Worm (Caenorhabditis elegans) whole organism, L2 larva: Measurements from ENCODE around the gene chil-16.

Experiments used
- R02D3.7 ChIP-seq: fragments of 150-350 bp; optimal IDR thresholded peaks from 2 replicates; lab custom pipeline; 2014; ENCODE audit warnings: missing biosample characterization, missing genetic modification characterization
- ama-1 ChIP-seq: fragments of 150-350 bp; optimal IDR thresholded peaks from 2 replicates; lab custom pipeline; 2018; ENCODE audit warnings: inconsistent platforms
- elt-1 ChIP-seq: fragments of 150-350 bp; optimal IDR thresholded peaks from 2 replicates; lab custom pipeline; 2014; ENCODE audit warnings: missing biosample characterization, missing genetic modification characterization
- lsy-2 ChIP-seq, 2 experiments: fragments of 150-350 bp in 1 of 2; sonication (generic microtip) in 1 of 2; optimal IDR thresholded peaks; 2 replicates each; lab custom pipeline; 2014 to 2017; ENCODE audit warnings: missing biosample characterization in 2 of 2, missing genetic modification characterization in 2 of 2
- mab-5 ChIP-seq: fragments of 150-350 bp; optimal IDR thresholded peaks from 2 replicates; lab custom pipeline; 2014; ENCODE audit warnings: missing biosample characterization, missing genetic modification characterization
- mdl-1 ChIP-seq, 2 experiments: fragments of 150-350 bp in 1 of 2; sonication (generic microtip) in 1 of 2; optimal IDR thresholded peaks; 2 replicates each; lab custom pipeline; 2017; ENCODE audit warnings: missing biosample characterization in 2 of 2, missing genetic modification characterization in 2 of 2
- nhr-11 ChIP-seq: fragments of 150-350 bp; optimal IDR thresholded peaks from 2 replicates; lab custom pipeline; 2014; ENCODE audit warnings: missing biosample characterization, missing genetic modification characterization
- nhr-77 ChIP-seq: fragments of 150-350 bp; optimal IDR thresholded peaks from 2 replicates; lab custom pipeline; 2014; ENCODE audit warnings: missing biosample characterization, missing genetic modification characterization
- snpc-4 ChIP-seq: fragments of 150-350 bp; optimal IDR thresholded peaks from 2 replicates; lab custom pipeline; 2014; ENCODE audit warnings: missing biosample characterization, missing genetic modification characterization
- unc-39 ChIP-seq: fragments of 150-350 bp; optimal IDR thresholded peaks from 2 replicates; lab custom pipeline; 2014; ENCODE audit warnings: missing biosample characterization, missing genetic modification characterization
- unc-55 ChIP-seq: fragments of 150-350 bp; sonication (generic microtip); optimal IDR thresholded peaks from 3 replicates; lab custom pipeline; 2014; ENCODE audit warnings: missing biosample characterization, missing genetic modification reagents, missing genetic modification characterization
- unc-62 ChIP-seq: fragments of 150-350 bp; optimal IDR thresholded peaks from 2 replicates; lab custom pipeline; 2014; ENCODE audit warnings: missing biosample characterization, missing genetic modification reagents, missing genetic modification characterization
- ztf-11 ChIP-seq: sonication (generic microtip); optimal IDR thresholded peaks from 2 replicates; lab custom pipeline; 2017; ENCODE audit warnings: missing biosample characterization, missing genetic modification characterization
- ztf-4 ChIP-seq: fragments of 150-350 bp; optimal IDR thresholded peaks from 2 replicates; lab custom pipeline; 2014; ENCODE audit warnings: missing biosample characterization, missing genetic modification characterization

- TF ChIP-seq unc-55 (GFP tag; lab: Kevin White, UChicago) (no peak), unc-62 (GFP tag; lab: Kevin White, UChicago) (no peak), ama-1 (lab: Kevin White, UChicago) (no peak), mdl-1 (tag; optimal IDR thresholded peaks at IDR 0.05; lab: Kevin White, UChicago) (no peak), mab-5 (tag; lab: Kevin White, UChicago) (no peak), ztf-11 (tag; lab: Kevin White, UChicago) (no peak), nhr-77 (tag; lab: Kevin White, UChicago) (no peak), lsy-2 (tag; optimal IDR thresholded peaks at IDR 0.05; lab: Kevin White, UChicago) (no peak), R02D3.7 (no peak), snpc-4 (tag; lab: Kevin White, UChicago) (no peak), ztf-4 (no peak), nhr-11 (tag; lab: Kevin White, UChicago) (no peak), elt-1 (no peak), unc-39 (tag; lab: Kevin White, UChicago) (no peak)
Observed at ce11 chrII:9485081-9485730, 43.5 kb upstream of the chil-16 start.
